Worm (Caenorhabditis elegans): ENCODE measurements around the gene C12D5.9.

ce11 chrV:7651757-7652156 lies 38.0 kb downstream of the C12D5.9 start, which contains the start of gene srh-234:
- TF ChIP-seq fos-1 (tag; optimal IDR thresholded peaks at IDR 0.05) = no peak
- TF ChIP-seq ceh-82 (tag; optimal IDR thresholded peaks at IDR 0.05) = no peak
- no peak for TF ChIP-seq sma-3 (GFP tag; optimal IDR thresholded peaks at IDR 0.05)
- no peak for TF ChIP-seq unc-62 (GFP tag; optimal IDR thresholded peaks at IDR 0.05)
- TF ChIP-seq sem-4 (tag; optimal IDR thresholded peaks at IDR 0.05) = no peak
- no peak for TF ChIP-seq nhr-11 (tag; optimal IDR thresholded peaks at IDR 0.05)
